Worm (Caenorhabditis elegans) whole organism, mixed stage, embryonic: ENCODE data around the gene srx-115.

Experiments
- M03D4.4 ChIP-seq: sonication (generic microtip); optimal IDR thresholded peaks from 2 replicates; lab custom pipeline; 2017; ENCODE audit warnings: mild to moderate bottlenecking, missing genetic modification characterization, missing compliant biosample characterization
- drap-1 ChIP-seq: fragments of 200-800 bp; sonication (Bioruptor generic); optimal IDR thresholded peaks from 3 replicates; lab custom pipeline; 2018; ENCODE audit warnings: mild to moderate bottlenecking, missing genetic modification characterization, missing compliant biosample characterization
- mep-1 ChIP-seq: fragments of 150-350 bp; optimal IDR thresholded peaks from 2 replicates; lab custom pipeline; 2017; ENCODE audit warnings: missing biosample characterization, missing genetic modification reagents, missing genetic modification characterization, inconsistent platforms
- nhr-12 ChIP-seq: fragments of 150-350 bp; optimal IDR thresholded peaks from 2 replicates; lab custom pipeline; 2014; ENCODE audit warnings: missing biosample characterization, missing genetic modification characterization
- nhr-28 ChIP-seq: fragments of 150-350 bp; optimal IDR thresholded peaks from 2 replicates; lab custom pipeline; 2014; ENCODE audit warnings: missing biosample characterization, missing genetic modification characterization
- nhr-76 ChIP-seq: sonication (generic microtip); optimal IDR thresholded peaks from 2 replicates; lab custom pipeline; 2017; ENCODE audit warnings: missing biosample characterization, missing genetic modification characterization
- unc-39 ChIP-seq: fragments of 150-350 bp; optimal IDR thresholded peaks from 2 replicates; lab custom pipeline; 2014; ENCODE audit warnings: missing biosample characterization, missing genetic modification characterization

ce11 chrV:8767493-8767892 is 4.2 kb upstream of the srx-115 start:
- no peak for TF ChIP-seq nhr-12 (tag; lab: Kevin White, UChicago)
- TF ChIP-seq nhr-28 (tag; lab: Kevin White, UChicago), result no peak
- TF ChIP-seq mep-1 (tag; lab: Kevin White, UChicago), result no peak
- no peak for TF ChIP-seq drap-1
- TF ChIP-seq nhr-76 (tag; lab: Kevin White, UChicago), result no peak
- no peak for TF ChIP-seq unc-39
- TF ChIP-seq M03D4.4 (tag; lab: Kevin White, UChicago), result no peak
